Worm (Caenorhabditis elegans) whole organism, L4 larva: Measurements from ENCODE around the gene F14D7.18.
A peak's percentile ranks its signal among the peaks of the same experiment; 100 is the strongest.

Experiments
- F10B5.3 ChIP-seq: sonication (generic microtip); optimal IDR thresholded peaks from 2 replicates; lab custom pipeline; 2016; ENCODE audit warnings: mild to moderate bottlenecking, missing genetic modification characterization, missing compliant biosample characterization
- R02D3.7 ChIP-seq: fragments of 150-350 bp; sonication (generic microtip); optimal IDR thresholded peaks from 3 replicates; lab custom pipeline; 2014; ENCODE audit warnings: missing biosample characterization, missing genetic modification characterization
- Y105C5A.15 ChIP-seq: fragments of 200-800 bp; sonication (Bioruptor generic); IDR thresholded peaks from 2 replicates; pipeline ENCODE4 v1.3.6; 2022; ENCODE audit warnings: missing genetic modification characterization, missing compliant biosample characterization
- Y5F2A.4 ChIP-seq: fragments of 200-800 bp; sonication (Bioruptor generic); optimal IDR thresholded peaks from 2 replicates; lab custom pipeline; 2018; ENCODE audit warnings: mild to moderate bottlenecking, missing genetic modification characterization, missing compliant biosample characterization
- Y75B8A.6 ChIP-seq: fragments of 200-800 bp; sonication (Bioruptor generic); IDR thresholded peaks from 2 replicates; pipeline ENCODE4 v1.3.6; 2022; ENCODE audit warnings: missing genetic modification reagents, missing genetic modification characterization, missing compliant biosample characterization
- aha-1 ChIP-seq: fragments of 150-350 bp; peaks from one replicate; lab custom pipeline; 2014; ENCODE audit warnings: missing biosample characterization, missing genetic modification characterization
- aly-2 ChIP-seq: sonication (generic microtip); optimal IDR thresholded peaks from 2 replicates; lab custom pipeline; 2018; ENCODE audit warnings: missing biosample characterization, missing genetic modification characterization
- ceh-32 ChIP-seq: sonication (generic microtip); optimal IDR thresholded peaks from 2 replicates; lab custom pipeline; 2016; ENCODE audit warnings: mild to moderate bottlenecking, missing genetic modification characterization, missing compliant biosample characterization; ENCODE audit not compliant: poor library complexity
- ceh-62 ChIP-seq: sonication (generic microtip); optimal IDR thresholded peaks from 2 replicates; lab custom pipeline; 2017; ENCODE audit warnings: missing biosample characterization, missing genetic modification characterization
- ceh-82 ChIP-seq: sonication (generic microtip); optimal IDR thresholded peaks from 2 replicates; lab custom pipeline; 2017; ENCODE audit warnings: missing biosample characterization, missing genetic modification characterization
- ctbp-1 ChIP-seq: fragments of 200-800 bp; sonication (Bioruptor generic); IDR thresholded peaks from 2 replicates; pipeline ENCODE4 v1.3.6; 2022; ENCODE audit warnings: missing genetic modification reagents, missing genetic modification characterization, missing compliant biosample characterization
- daf-16 ChIP-seq, 3 experiments: sonication (generic microtip); optimal IDR thresholded peaks; 2 replicates each; lab custom pipeline; 2016 to 2017; ENCODE audit warnings: missing genetic modification characterization in 3 of 3, missing genetic modification reagents in 3 of 3, mild to moderate bottlenecking in 2 of 3, missing compliant biosample characterization in 2 of 3, missing biosample characterization in 1 of 3, moderate library complexity in 1 of 3
- daf-8 ChIP-seq: fragments of 200-800 bp; sonication (Bioruptor generic); IDR thresholded peaks from 2 replicates; pipeline ENCODE4 v1.3.6; 2022; ENCODE audit warnings: missing genetic modification characterization, missing compliant biosample characterization
- dpl-1 ChIP-seq: fragments of 150-350 bp; optimal IDR thresholded peaks from 2 replicates; lab custom pipeline; 2014; ENCODE audit warnings: missing biosample characterization, missing genetic modification reagents, missing genetic modification characterization
- duxl-1 ChIP-seq: sonication (generic microtip); optimal IDR thresholded peaks from 2 replicates; lab custom pipeline; 2016; ENCODE audit warnings: mild to moderate bottlenecking, missing genetic modification characterization, moderate library complexity, missing compliant biosample characterization; ENCODE audit not compliant: poor library complexity
- dve-1 ChIP-seq: sonication (generic microtip); optimal IDR thresholded peaks from 2 replicates; lab custom pipeline; 2017; ENCODE audit warnings: antibody characterized with exemption, mild to moderate bottlenecking, missing genetic modification characterization, missing compliant biosample characterization; ENCODE audit not compliant: insufficient read depth
- fkh-10 ChIP-seq: fragments of 150-350 bp; optimal IDR thresholded peaks from 2 replicates; lab custom pipeline; 2014; ENCODE audit warnings: missing biosample characterization, missing genetic modification reagents, missing genetic modification characterization
- hlh-11 ChIP-seq: fragments of 200-800 bp; sonication (Bioruptor generic); optimal IDR thresholded peaks from 2 replicates; lab custom pipeline; 2018; ENCODE audit warnings: mild to moderate bottlenecking, missing genetic modification characterization, missing compliant biosample characterization
- hlh-30 ChIP-seq: sonication (generic microtip); optimal IDR thresholded peaks from 2 replicates; lab custom pipeline; 2017; ENCODE audit warnings: antibody characterized with exemption, mild to moderate bottlenecking, missing genetic modification characterization, missing compliant biosample characterization; ENCODE audit not compliant: insufficient read depth
- hmg-1.1 ChIP-seq: fragments of 200-800 bp; sonication (Bioruptor generic); IDR thresholded peaks from 2 replicates; pipeline ENCODE4 v1.3.6; 2022; ENCODE audit warnings: missing genetic modification reagents, missing genetic modification characterization, missing compliant biosample characterization
- lim-7 ChIP-seq: fragments of 200-800 bp; sonication (Bioruptor generic); IDR thresholded peaks from 2 replicates; pipeline ENCODE4 v1.3.6; 2022; ENCODE audit warnings: missing genetic modification characterization, missing compliant biosample characterization
- lin-39 ChIP-seq: fragments of 150-350 bp; optimal IDR thresholded peaks from 2 replicates; lab custom pipeline; 2014; ENCODE audit warnings: missing biosample characterization, missing genetic modification reagents, missing genetic modification characterization
- lsy-2 ChIP-seq, 2 experiments: fragments of 150-350 bp in 1 of 2; sonication (generic microtip) in 1 of 2; optimal IDR thresholded peaks; 2 replicates each; lab custom pipeline; 2014 to 2017; ENCODE audit warnings: missing biosample characterization in 2 of 2, missing genetic modification characterization in 2 of 2
- mdl-1 ChIP-seq, 2 experiments: fragments of 150-350 bp in 1 of 2; sonication (generic microtip) in 1 of 2; optimal IDR thresholded peaks; 2 replicates each; lab custom pipeline; 2014 to 2017; ENCODE audit warnings: missing biosample characterization in 2 of 2, missing genetic modification characterization in 2 of 2
- mdt-29 ChIP-seq: fragments of 200-800 bp; sonication (Bioruptor generic); IDR thresholded peaks from 2 replicates; pipeline ENCODE4 v1.3.6; 2022; ENCODE audit warnings: missing genetic modification reagents, missing genetic modification characterization, missing compliant biosample characterization
- mep-1 ChIP-seq: fragments of 150-350 bp; sonication (generic microtip); optimal IDR thresholded peaks from 3 replicates; lab custom pipeline; 2014; ENCODE audit warnings: missing biosample characterization, missing genetic modification characterization
- mes-2 ChIP-seq: sonication (generic microtip); optimal IDR thresholded peaks from 2 replicates; lab custom pipeline; 2016; ENCODE audit warnings: missing genotype, mild to moderate bottlenecking, missing genetic modification characterization, missing compliant biosample characterization; ENCODE audit not compliant: poor library complexity, severe bottlenecking
- mxl-2 ChIP-seq: fragments of 200-800 bp; sonication (Bioruptor generic); conservative IDR thresholded peaks from 2 replicates; pipeline ENCODE4 v1.3.6; 2022; ENCODE audit warnings: missing genetic modification reagents, missing genetic modification characterization, missing compliant biosample characterization
- mxl-3 ChIP-seq: fragments of 200-800 bp; sonication (Bioruptor generic); optimal IDR thresholded peaks from 2 replicates; lab custom pipeline; 2018; ENCODE audit warnings: mild to moderate bottlenecking, missing genetic modification characterization, missing compliant biosample characterization
- nhr-111 ChIP-seq: fragments of 200-800 bp; sonication (Bioruptor generic); optimal IDR thresholded peaks from 2 replicates; lab custom pipeline; 2018; ENCODE audit warnings: mild to moderate bottlenecking, missing genetic modification characterization, missing compliant biosample characterization
- nhr-28 ChIP-seq: fragments of 150-350 bp; optimal IDR thresholded peaks from 2 replicates; lab custom pipeline; 2014; ENCODE audit warnings: missing biosample characterization, missing genetic modification characterization
- nhr-41 ChIP-seq: fragments of 200-800 bp; sonication (Bioruptor generic); IDR thresholded peaks from 2 replicates; pipeline ENCODE4 v1.3.6; 2022; ENCODE audit warnings: missing genetic modification reagents, missing genetic modification characterization, missing compliant biosample characterization
- nhr-48 ChIP-seq: sonication (generic microtip); optimal IDR thresholded peaks from 2 replicates; lab custom pipeline; 2016; ENCODE audit warnings: mild to moderate bottlenecking, missing genetic modification characterization, missing compliant biosample characterization
- nhr-6 ChIP-seq: fragments of 150-350 bp; optimal IDR thresholded peaks from 2 replicates; lab custom pipeline; 2014; ENCODE audit warnings: missing biosample characterization, missing genetic modification characterization
- nhr-76 ChIP-seq: fragments of 150-350 bp; optimal IDR thresholded peaks from 2 replicates; lab custom pipeline; 2014; ENCODE audit warnings: missing biosample characterization, missing genetic modification characterization
- pha-4 ChIP-seq, 2 experiments: fragments of 150-350 bp in 1 of 2; fragments of 200-800 bp in 1 of 2; sonication (Bioruptor generic) in 1 of 2; IDR thresholded peaks in 1 of 2; optimal IDR thresholded peaks in 1 of 2; 2 replicates each; pipeline versions ENCODE4 v1.3.6 to Lab custom; 2014 to 2022; ENCODE audit warnings: missing genetic modification characterization in 2 of 2, missing genetic modification reagents in 2 of 2, missing biosample characterization in 1 of 2, missing compliant biosample characterization in 1 of 2
- php-3 ChIP-seq: fragments of 200-800 bp; sonication (Bioruptor generic); IDR thresholded peaks from 2 replicates; pipeline ENCODE4 v1.3.6; 2022; ENCODE audit warnings: missing genetic modification reagents, missing genetic modification characterization, missing compliant biosample characterization
- pqm-1 ChIP-seq: sonication (generic microtip); optimal IDR thresholded peaks from 2 replicates; lab custom pipeline; 2017; ENCODE audit warnings: missing biosample characterization, missing genetic modification characterization
- saeg-2 ChIP-seq: fragments of 200-800 bp; sonication (Bioruptor generic); IDR thresholded peaks from 2 replicates; pipeline ENCODE4 v1.3.6; 2022; ENCODE audit warnings: missing genetic modification reagents, missing genetic modification characterization, missing compliant biosample characterization
- sdz-12 ChIP-seq: fragments of 200-800 bp; sonication (Bioruptor generic); optimal IDR thresholded peaks from 2 replicates; lab custom pipeline; 2018; ENCODE audit warnings: mild to moderate bottlenecking, missing genetic modification characterization, missing compliant biosample characterization
- skn-1 ChIP-seq: fragments of 150-350 bp; optimal IDR thresholded peaks from 2 replicates; lab custom pipeline; 2014; ENCODE audit warnings: missing biosample characterization, missing genetic modification characterization
- tag-97 ChIP-seq: fragments of 200-800 bp; sonication (Bioruptor generic); IDR thresholded peaks from 2 replicates; pipeline ENCODE4 v1.3.6; 2022; ENCODE audit warnings: missing genetic modification characterization, missing compliant biosample characterization
- vab-7 ChIP-seq: fragments of 200-800 bp; sonication (Bioruptor generic); IDR thresholded peaks from 2 replicates; pipeline ENCODE4 v1.3.6; 2022; ENCODE audit warnings: missing genetic modification reagents, missing genetic modification characterization, missing compliant biosample characterization
- zfp-3 ChIP-seq: fragments of 200-800 bp; sonication (Bioruptor generic); conservative IDR thresholded peaks from 2 replicates; pipeline ENCODE4 v1.3.6; 2022; ENCODE audit warnings: missing genetic modification reagents, missing genetic modification characterization, missing compliant biosample characterization
- zip-11 ChIP-seq: fragments of 200-800 bp; sonication (Bioruptor generic); IDR thresholded peaks from 2 replicates; pipeline ENCODE4 v1.3.6; 2022; ENCODE audit warnings: missing genetic modification characterization, missing compliant biosample characterization
- zip-2 ChIP-seq: fragments of 150-350 bp; optimal IDR thresholded peaks from 2 replicates; lab custom pipeline; 2014; ENCODE audit warnings: missing biosample characterization, missing genetic modification characterization
- ztf-11 ChIP-seq: fragments of 150-350 bp; optimal IDR thresholded peaks from 2 replicates; lab custom pipeline; 2014; ENCODE audit warnings: missing biosample characterization, missing genetic modification characterization
- ztf-7 ChIP-seq: fragments of 150-350 bp; optimal IDR thresholded peaks from 2 replicates; lab custom pipeline; 2014; ENCODE audit warnings: missing biosample characterization, missing genetic modification characterization

The F14D7.18 gene

ce11 chrV:14324502-14325467 lies 34.2 kb upstream of the F14D7.18 start, which contains the start of the genes F47B8.4 and F47B8.18 (continued):
- TF ChIP-seq duxl-1 (tag; lab: Kevin White, UChicago) (no peak), Y5F2A.4 (GFP tag; lab: Kevin White, UChicago) (no peak), nhr-6 (no peak), sdz-12 (no peak), lim-7 (peak; percentile 32; the same call in 1 of the 2 replicates), pha-4 (GFP tag; IDR thresholded peaks at IDR 0.05; lab: Robert Waterston, UW) (peak; percentile 90; the same call in 1 of the 2 replicates), pha-4 (tag; optimal IDR thresholded peaks at IDR 0.05; lab: Kevin White, UChicago) (no peak), tag-97 (no peak), nhr-76 (tag; lab: Kevin White, UChicago) (no peak), nhr-48 (tag; lab: Kevin White, UChicago) (no peak), Y75B8A.6 (no peak), ztf-11 (no peak), daf-8 (GFP tag; lab: Robert Waterston, UW) (no peak), aly-2 (tag; lab: Kevin White, UChicago) (no peak), nhr-41 (0 out of 2 replicates have a peak, but pooled peaks have one; percentile 6), pqm-1 (tag; lab: Kevin White, UChicago) (peak; percentile 83), hlh-30 (tag; lab: Kevin White, UChicago) (peak; percentile 45), R02D3.7 (no peak), mxl-2 (GFP tag; lab: Robert Waterston, UW) (no peak), aha-1 (tag; lab: Kevin White, UChicago) (peak; percentile 76), mdt-29 (no peak), fkh-10 (no peak), vab-7 (GFP tag; lab: Robert Waterston, UW) (0 out of 2 replicates have a peak, but pooled peaks have one; percentile 17), mes-2 (tag; lab: Kevin White, UChicago) (no peak), lsy-2 (tag; optimal IDR thresholded peaks at IDR 0.05; lab: Kevin White, UChicago) (no peak), php-3 (no peak), saeg-2 (GFP tag; lab: Robert Waterston, UW) (no peak), nhr-111 (GFP tag; lab: Kevin White, UChicago) (no peak), mxl-3 (GFP tag; lab: Kevin White, UChicago) (peak; percentile 13), Y105C5A.15 (GFP tag; lab: Robert Waterston, UW) (no peak), skn-1 (tag; lab: Kevin White, UChicago) (no peak), ztf-7 (tag; lab: Kevin White, UChicago) (no peak), ctbp-1 (GFP tag; lab: Robert Waterston, UW) (no peak), mdl-1 (tag; optimal IDR thresholded peaks at IDR 0.05; lab: Kevin White, UChicago) (peak in 1 of 2 experiments; percentile 53), zip-11 (GFP tag; lab: Robert Waterston, UW) (no peak), F10B5.3 (tag; lab: Kevin White, UChicago) (no peak)
- TF ChIP-seq, all 104 proteins: peak for 17

ce11 chrV:14322743-14323142 lies 32.2 kb upstream of the F14D7.18 start, which contains the start of gene F47B8.3:
Gene F47B8.3 (minus strand): TSS chrV:14323003.
- TF ChIP-seq hlh-11 (tag; lab: Kevin White, UChicago) = peak; percentile 31
- peak; percentile 12 for TF ChIP-seq mxl-3 (GFP tag; lab: Kevin White, UChicago)
- peak in 1 of 2 experiments; percentile 70 for TF ChIP-seq mdl-1 (tag; optimal IDR thresholded peaks at IDR 0.05; lab: Kevin White, UChicago)
- no peak for TF ChIP-seq daf-16 (GFP tag; optimal IDR thresholded peaks at IDR 0.05; lab: Kevin White, UChicago)
- TF ChIP-seq daf-16 (tag; optimal IDR thresholded peaks at IDR 0.05; lab: Kevin White, UChicago) = peak; percentile 9
- peak; percentile 59 for TF ChIP-seq mep-1 (tag; lab: Kevin White, UChicago)
- peak; percentile 75 for TF ChIP-seq hlh-30 (tag; lab: Kevin White, UChicago)
- peak; percentile 48 for TF ChIP-seq hmg-1.1 (GFP tag; lab: Robert Waterston, UW)
- peak; percentile 42 for TF ChIP-seq nhr-6
- peak; percentile 50 for TF ChIP-seq nhr-28
- TF ChIP-seq dpl-1 = no peak
- TF ChIP-seq ceh-32 (tag; lab: Kevin White, UChicago) = no peak
- TF ChIP-seq dve-1 (tag; lab: Kevin White, UChicago) = peak; percentile 3
- TF ChIP-seq lin-39 (tag; lab: Kevin White, UChicago) = no peak
- no peak for TF ChIP-seq zip-2
- TF ChIP-seq ceh-82 (tag; lab: Kevin White, UChicago) = no peak
- peak in 1 of 2 experiments; percentile 49 for TF ChIP-seq lsy-2 (tag; optimal IDR thresholded peaks at IDR 0.05; lab: Kevin White, UChicago)
- no peak for TF ChIP-seq ceh-62 (tag; lab: Kevin White, UChicago)
- no peak for TF ChIP-seq zfp-3 (GFP tag; lab: Robert Waterston, UW)
